Worm (Caenorhabditis elegans): ENCODE results near the gene K10H10.5.

Gene K10H10.5

DNA sequence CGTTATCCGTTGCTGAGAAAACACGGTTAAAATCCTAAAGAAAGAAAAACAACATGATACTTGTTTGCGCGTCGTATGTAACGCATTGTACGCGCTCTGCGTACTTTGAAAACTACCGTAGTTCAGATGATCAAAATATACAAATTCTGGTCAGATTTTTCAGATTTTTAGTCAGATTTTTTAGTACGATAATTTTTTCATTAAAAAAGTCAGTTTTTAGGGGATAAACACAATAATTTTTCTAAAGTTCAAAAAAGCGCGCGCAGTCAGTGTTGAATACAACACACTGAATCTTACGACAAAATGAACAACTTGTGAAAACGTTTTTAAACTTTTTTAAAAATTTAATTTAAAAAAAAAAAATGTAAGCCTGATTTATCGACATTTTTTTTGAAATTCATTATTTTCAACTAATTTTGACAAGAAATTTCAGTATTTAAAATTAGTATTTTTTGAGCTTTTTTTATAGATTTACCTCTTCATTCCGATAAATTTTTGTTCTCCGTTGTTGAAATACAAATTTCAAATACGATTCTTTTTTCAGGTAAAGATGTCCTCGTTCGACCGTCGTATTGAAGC lies 22.2 kb downstream of the K10H10.5 start, which contains the start of gene pot-2:
TSS of gene pot-2 (plus strand) at position 529 of the 579 bp plus-strand sequence.
- peak; percentile 50; the same call in 1 of the 2 replicates for TF ChIP-seq D2030.7 (GFP tag; IDR thresholded peaks at IDR 0.05)
- TF ChIP-seq hrde-1 (tag; optimal IDR thresholded peaks at IDR 0.05; ENCODE audit: borderline replicate concordance) = no peak
- TF ChIP-seq ztf-6 (GFP tag; IDR thresholded peaks at IDR 0.05) = no peak
- TF ChIP-seq lsy-27 (tag; optimal IDR thresholded peaks at IDR 0.05; ENCODE audit: borderline replicate concordance, insufficient read depth) = no peak
- peak; percentile 26 for TF ChIP-seq lin-54 (GFP tag; optimal IDR thresholded peaks at IDR 0.05)
- TF ChIP-seq madf-6 (GFP tag; IDR thresholded peaks at IDR 0.05) = peak; percentile 80
- no peak for TF ChIP-seq repo-1 (tag; optimal IDR thresholded peaks at IDR 0.05)
- 0 out of 2 replicates have a peak, but pooled peaks have one; percentile 13 for TF ChIP-seq ceh-91 (GFP tag; IDR thresholded peaks at IDR 0.05)
- TF ChIP-seq madf-8 (GFP tag; conservative IDR thresholded peaks at IDR 0.05) = peak; percentile 58
- TF ChIP-seq F39B2.1 (GFP tag; IDR thresholded peaks at IDR 0.05) = no peak
- peak; percentile 16 for TF ChIP-seq snpc-1.3 (tag; optimal IDR thresholded peaks at IDR 0.05; ENCODE audit: insufficient read depth)
- TF ChIP-seq lsl-1 (GFP tag; optimal IDR thresholded peaks at IDR 0.05) = peak; percentile 87
- TF ChIP-seq madf-10 (tag; optimal IDR thresholded peaks at IDR 0.05) = no peak
- peak; percentile 49 for TF ChIP-seq xnd-1 (tag; optimal IDR thresholded peaks at IDR 0.05)
- 0 out of 2 replicates have a peak, but pooled peaks have one; percentile 17 for TF ChIP-seq F33H1.4 (GFP tag; IDR thresholded peaks at IDR 0.05)
- TF ChIP-seq efl-1 (GFP tag; optimal IDR thresholded peaks at IDR 0.05) = peak; percentile 75

DNA sequence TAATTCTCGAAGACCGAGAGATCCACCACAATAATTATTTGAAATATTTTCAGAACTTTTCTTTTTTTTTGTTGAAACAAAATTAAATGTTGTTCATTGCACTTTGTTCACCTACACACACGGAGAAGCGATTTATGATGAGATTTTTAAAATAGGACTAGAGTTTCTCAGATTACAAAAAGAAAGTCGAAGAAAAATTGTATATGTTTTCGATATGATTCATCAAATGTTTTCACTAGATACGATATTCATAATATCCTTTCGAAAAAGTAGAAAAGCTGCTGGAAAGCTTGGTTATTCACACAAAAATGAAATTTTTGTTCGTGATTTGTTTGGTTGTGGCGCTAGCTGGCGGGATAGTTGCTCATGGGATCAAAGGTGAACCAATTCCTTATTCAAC lies 23.5 kb downstream of the K10H10.5 start, which contains the start of gene F57C2.4:
TSS of gene F57C2.4 (plus strand) at position 301 of the 400 bp plus-strand sequence.
- no peak for TF ChIP-seq mxl-1 (tag; optimal IDR thresholded peaks at IDR 0.05)
- no peak for TF ChIP-seq let-526 (GFP tag; IDR thresholded peaks at IDR 0.05)
- TF ChIP-seq lsl-1 (GFP tag; optimal IDR thresholded peaks at IDR 0.05) = no peak
- no peak for TF ChIP-seq tlf-1 (GFP tag; optimal IDR thresholded peaks at IDR 0.05)
- TF ChIP-seq nhr-120 (GFP tag; IDR thresholded peaks at IDR 0.05) = no peak
- no peak for TF ChIP-seq mel-28 (tag; optimal IDR thresholded peaks at IDR 0.05; ENCODE audit: borderline replicate concordance)
- no peak for TF ChIP-seq F52B5.7 (tag; optimal IDR thresholded peaks at IDR 0.05)
- no peak for TF ChIP-seq F39B2.1 (GFP tag; IDR thresholded peaks at IDR 0.05)
- TF ChIP-seq T07F8.4 (tag; optimal IDR thresholded peaks at IDR 0.05) = no peak
- no peak for TF ChIP-seq B0035.1 (tag; optimal IDR thresholded peaks at IDR 0.05)

DNA sequence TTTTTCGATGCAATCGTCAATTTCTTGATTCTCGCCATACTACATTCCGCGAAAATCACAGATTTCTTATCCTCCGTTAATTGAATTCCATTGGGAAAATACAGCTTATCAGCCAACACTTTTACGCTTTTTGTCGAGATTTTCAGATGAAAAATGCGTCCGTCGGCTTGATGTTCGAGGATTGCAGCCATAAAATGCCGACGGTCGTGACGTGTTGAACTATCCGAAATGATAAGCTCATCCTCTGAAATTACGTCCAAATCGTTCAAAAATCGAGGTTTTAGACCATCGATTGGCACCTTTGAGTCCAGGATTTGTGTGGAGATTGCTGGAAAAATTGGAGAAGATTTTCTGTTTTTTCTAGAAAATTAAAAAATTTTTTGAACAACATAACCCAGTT lies 25.6 kb downstream of the K10H10.5 start:
- no peak for TF ChIP-seq ccch-3 (GFP tag; optimal IDR thresholded peaks at IDR 0.05)
- no peak for TF ChIP-seq dpff-1 (tag; optimal IDR thresholded peaks at IDR 0.05)
- TF ChIP-seq die-1 (tag; optimal IDR thresholded peaks at IDR 0.05) = no peak
- TF ChIP-seq mcd-1 (GFP tag; IDR thresholded peaks at IDR 0.05) = no peak
- TF ChIP-seq let-607 (tag; optimal IDR thresholded peaks at IDR 0.05) = no peak
- no peak for TF ChIP-seq nhr-27 (tag; optimal IDR thresholded peaks at IDR 0.05)
- TF ChIP-seq lin-26 (GFP tag; IDR thresholded peaks at IDR 0.05) = no peak
- TF ChIP-seq dox-1 (GFP tag; IDR thresholded peaks at IDR 0.05) = no peak
- TF ChIP-seq nfya-1 (tag; optimal IDR thresholded peaks at IDR 0.05; ENCODE audit: borderline replicate concordance, insufficient read depth) = no peak
- no peak for TF ChIP-seq somi-1 (GFP tag; optimal IDR thresholded peaks at IDR 0.05)
- TF ChIP-seq nfya-2 (GFP tag; IDR thresholded peaks at IDR 0.05) = no peak
- TF ChIP-seq ets-4 (GFP tag; optimal IDR thresholded peaks at IDR 0.05) = no peak
- no peak for TF ChIP-seq akir-1 (GFP tag; optimal IDR thresholded peaks at IDR 0.05)
